Worm (Caenorhabditis elegans): ENCODE measurements around the gene C28A5.2.

Gene C28A5.2

DNA sequence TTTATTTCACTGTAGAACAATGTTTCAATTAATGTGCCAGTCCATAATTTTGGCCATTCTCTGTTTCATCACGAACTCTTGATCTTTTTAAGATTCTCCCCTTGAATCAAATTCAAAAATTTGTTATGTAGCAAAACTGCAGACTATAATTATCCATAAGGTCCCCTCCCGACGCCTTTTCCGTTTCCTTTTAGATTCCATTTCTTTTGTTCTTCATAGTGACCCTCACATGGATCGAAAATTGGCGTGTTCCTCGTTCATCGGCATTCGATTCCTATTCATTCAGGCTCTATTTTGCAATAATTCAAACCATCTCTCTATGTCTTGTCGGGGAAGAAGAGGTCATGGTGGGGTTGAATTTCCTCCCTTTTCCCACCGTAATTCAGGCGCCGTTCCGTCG lies 5.1 kb upstream of the C28A5.2 start:
- TF ChIP-seq egrh-3 (GFP tag; IDR thresholded peaks at IDR 0.05) (no peak), pbrm-1 (GFP tag; IDR thresholded peaks at IDR 0.05) (no peak), C06A6.2 (GFP tag; conservative IDR thresholded peaks at IDR 0.05) (no peak), rec-8 (tag; optimal IDR thresholded peaks at IDR 0.05) (no peak), F10E7.11 (tag; optimal IDR thresholded peaks at IDR 0.05) (no peak), hsf-1 (GFP tag; IDR thresholded peaks at IDR 0.05) (no peak), F33H1.4 (GFP tag; IDR thresholded peaks at IDR 0.05) (no peak), lag-1 (GFP tag; IDR thresholded peaks at IDR 0.05) (no peak), lir-1 (GFP tag; conservative IDR thresholded peaks at IDR 0.05) (no peak), xnd-1 (tag; optimal IDR thresholded peaks at IDR 0.05) (no peak), snpc-1.3 (tag; optimal IDR thresholded peaks at IDR 0.05; ENCODE audit: insufficient read depth) (no peak), bed-2 (GFP tag; IDR thresholded peaks at IDR 0.05) (no peak), attf-6 (GFP tag; IDR thresholded peaks at IDR 0.05) (no peak), sdz-38 (tag; optimal IDR thresholded peaks at IDR 0.05) (no peak), hlh-12 (tag; optimal IDR thresholded peaks at IDR 0.05) (no peak), hrde-1 (tag; optimal IDR thresholded peaks at IDR 0.05; ENCODE audit: borderline replicate concordance) (no peak), K11D2.4 (GFP tag; IDR thresholded peaks at IDR 0.05) (no peak), repo-1 (tag; optimal IDR thresholded peaks at IDR 0.05) (no peak)

DNA sequence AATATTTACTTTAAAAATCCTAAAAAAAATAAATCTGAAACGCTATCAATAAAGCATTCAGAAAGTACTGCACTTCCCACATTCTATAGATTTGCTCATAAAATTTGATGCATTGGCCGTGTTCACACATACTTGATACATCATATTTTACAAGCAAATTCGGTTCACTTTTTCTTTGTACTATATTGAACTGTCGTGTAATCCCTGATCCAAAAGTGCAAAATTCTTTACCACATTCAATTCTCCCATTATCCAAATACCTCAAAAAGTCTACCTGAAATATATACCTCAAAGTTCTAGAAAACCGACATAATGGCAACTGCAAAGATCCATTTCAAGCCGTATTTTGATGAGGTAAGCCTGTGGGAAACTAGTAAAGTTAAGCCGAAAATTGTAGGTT lies 2.4 kb upstream of the C28A5.2 start, which contains the start of gene nex-3:
TSS of gene nex-3 (plus strand) at position 301 of the 400 bp plus-strand sequence.
- TF ChIP-seq hlh-12 (tag; optimal IDR thresholded peaks at IDR 0.05) (no peak), madf-10 (tag; optimal IDR thresholded peaks at IDR 0.05) (no peak), lin-54 (GFP tag; optimal IDR thresholded peaks at IDR 0.05) (no peak), ztf-3 (GFP tag; optimal IDR thresholded peaks at IDR 0.05) (no peak), ZK185.1 (tag; optimal IDR thresholded peaks at IDR 0.05; ENCODE audit: poor library complexity, severe bottlenecking) (no peak), tbp1 (GFP tag; optimal IDR thresholded peaks at IDR 0.05) (no peak), zim-3 (tag; optimal IDR thresholded peaks at IDR 0.05) (no peak), F39B2.1 (GFP tag; IDR thresholded peaks at IDR 0.05) (no peak), let-607 (tag; optimal IDR thresholded peaks at IDR 0.05) (no peak), sdz-38 (tag; optimal IDR thresholded peaks at IDR 0.05) (no peak), efl-1 (GFP tag; optimal IDR thresholded peaks at IDR 0.05) (no peak)

DNA sequence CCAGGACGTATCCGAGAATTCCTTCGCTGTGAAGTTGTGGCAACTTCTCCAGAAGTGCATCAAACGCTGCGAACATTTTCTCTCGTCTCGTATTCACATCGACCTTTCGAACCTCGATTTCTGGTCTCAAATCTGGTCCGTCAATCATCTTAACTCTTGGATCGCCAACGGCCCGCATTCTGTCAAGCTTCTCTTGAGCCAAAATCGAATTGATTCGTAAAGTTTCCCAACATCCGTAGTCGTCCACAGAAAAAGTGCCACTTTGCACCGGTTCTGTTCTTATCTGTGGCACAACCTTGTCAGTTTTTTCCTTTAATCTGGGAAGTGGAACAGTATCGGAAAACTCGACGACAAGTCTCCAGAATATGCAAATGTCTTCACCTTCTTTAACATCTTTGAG lies 4.1 kb downstream of the C28A5.2 start:
- TF ChIP-seq egl-18 (GFP tag; IDR thresholded peaks at IDR 0.05) (no peak), ztf-22 (GFP tag; optimal IDR thresholded peaks at IDR 0.05) (no peak), F37B4.10 (GFP tag; IDR thresholded peaks at IDR 0.05) (0 out of 2 replicates have a peak, but pooled peaks have one; percentile 75), T07F8.4 (tag; optimal IDR thresholded peaks at IDR 0.05) (no peak), ceh-58 (GFP tag; IDR thresholded peaks at IDR 0.05) (0 out of 2 replicates have a peak, but pooled peaks have one; percentile 59), snpc-1.3 (tag; optimal IDR thresholded peaks at IDR 0.05; ENCODE audit: insufficient read depth) (no peak), nfya-2 (GFP tag; IDR thresholded peaks at IDR 0.05) (0 out of 2 replicates have a peak, but pooled peaks have one; percentile 18), xnd-1 (tag; optimal IDR thresholded peaks at IDR 0.05) (no peak), ceh-100 (GFP tag; IDR thresholded peaks at IDR 0.05) (no peak), F55B11.4 (tag; optimal IDR thresholded peaks at IDR 0.05; ENCODE audit: borderline replicate concordance, insufficient read depth) (no peak), B0035.1 (tag; optimal IDR thresholded peaks at IDR 0.05) (no peak), madf-6 (GFP tag; IDR thresholded peaks at IDR 0.05) (no peak), ztf-6 (GFP tag; IDR thresholded peaks at IDR 0.05) (no peak), aptf-3 (GFP tag; IDR thresholded peaks at IDR 0.05) (peak; percentile 81; the same call in 1 of the 2 replicates)
